Fruit fly (Drosophila melanogaster): ENCODE measurements around the gene Atg8a.

- no peak for TF ChIP-seq CG14655 (GFP tag; optimal IDR thresholded peaks at IDR 0.05)
- no peak for TF ChIP-seq CG12605 (GFP tag; IDR thresholded peaks at IDR 0.05)
- TF ChIP-seq fd96Ca (GFP tag; IDR thresholded peaks at IDR 0.05), result no peak
- no peak for TF ChIP-seq Pif1B (GFP tag; optimal IDR thresholded peaks at IDR 0.05)
- TF ChIP-seq Pif1A (GFP tag; optimal IDR thresholded peaks at IDR 0.05), result no peak
- TF ChIP-seq CG13204 (GFP tag; optimal IDR thresholded peaks at IDR 0.05), result no peak
- TF ChIP-seq CG8159 (tag; optimal IDR thresholded peaks at IDR 0.05), result no peak
- TF ChIP-seq CG10348 (GFP tag; IDR thresholded peaks at IDR 0.05), result no peak
- TF ChIP-seq CG15710 (tag; optimal IDR thresholded peaks at IDR 0.05), result no peak
- TF ChIP-seq gl (tag; optimal IDR thresholded peaks at IDR 0.05), result no peak
Observed at dm6 chrX:10728541-10728968, 39.6 kb downstream of the Atg8a start.

Measured in whole organism, pupa.